Fruit fly (Drosophila melanogaster) whole organism, prepupa: ENCODE results near the gene CG15539.

Source experiments
- Blimp-1 ChIP-seq: fragments of 200-800 bp; sonication (Bioruptor generic); optimal IDR thresholded peaks from 3 replicates; lab custom pipeline; 2017; ENCODE audit warnings: missing biosample characterization, missing genetic modification characterization, mild to moderate bottlenecking, moderate library complexity, missing genetic modification reagents
- CG10631 ChIP-seq: fragments of 200-800 bp; sonication (Bioruptor generic); optimal IDR thresholded peaks from 2 replicates; lab custom pipeline; 2016; ENCODE audit warnings: missing biosample characterization, missing genetic modification characterization
- CG11762 ChIP-seq: fragments of 200-800 bp; sonication (Bioruptor generic); optimal IDR thresholded peaks from 3 replicates; lab custom pipeline; 2016; ENCODE audit warnings: missing biosample characterization, missing genetic modification characterization; ENCODE audit not compliant: insufficient read depth
- CG15336 ChIP-seq: fragments of 200-800 bp; sonication (Bioruptor generic); IDR thresholded peaks from 2 replicates; pipeline ENCODE4 v1.3.6; 2022; ENCODE audit warnings: missing biosample characterization, missing genetic modification characterization
- CG3032 ChIP-seq: fragments of 200-800 bp; optimal IDR thresholded peaks from 2 replicates; lab custom pipeline; 2019; ENCODE audit warnings: missing biosample characterization, mild to moderate bottlenecking, missing genetic modification characterization, moderate library complexity
- CG32006 ChIP-seq: fragments of 200-800 bp; sonication (Bioruptor generic); optimal IDR thresholded peaks from 3 replicates; lab custom pipeline; 2017; ENCODE audit warnings: missing biosample characterization, mild to moderate bottlenecking, missing genetic modification characterization
- CG34406 ChIP-seq: fragments of 200-800 bp; sonication (Bioruptor generic); optimal IDR thresholded peaks from 3 replicates; lab custom pipeline; 2016; ENCODE audit warnings: missing biosample characterization, missing genetic modification characterization
- CG3919 ChIP-seq: fragments of 200-800 bp; sonication (Bioruptor generic); optimal IDR thresholded peaks from 3 replicates; lab custom pipeline; 2016; ENCODE audit warnings: missing biosample characterization, missing genetic modification characterization
- CG6854 ChIP-seq: fragments of 200-800 bp; sonication (Bioruptor generic); optimal IDR thresholded peaks from 2 replicates; lab custom pipeline; 2017; ENCODE audit warnings: missing biosample characterization, mild to moderate bottlenecking, missing genetic modification characterization
- CG8119 ChIP-seq: fragments of 200-800 bp; sonication (Bioruptor generic); IDR thresholded peaks from 3 replicates; pipeline ENCODE4 v1.3.6; 2022; ENCODE audit warnings: missing biosample characterization, missing genetic modification characterization
- CG8319 ChIP-seq: fragments of 200-800 bp; sonication (Bioruptor generic); optimal IDR thresholded peaks from 3 replicates; lab custom pipeline; 2016; ENCODE audit warnings: missing biosample characterization, missing genetic modification characterization
- Eip78C ChIP-seq: fragments of 200-800 bp; sonication (Bioruptor generic); peaks from one replicate; lab custom pipeline; 2016; ENCODE audit warnings: missing biosample characterization, missing genetic modification characterization
- Ets96B ChIP-seq: fragments of 200-800 bp; optimal IDR thresholded peaks from 2 replicates; lab custom pipeline; 2019; ENCODE audit warnings: missing biosample characterization, mild to moderate bottlenecking, missing genetic modification characterization, moderate library complexity
- Hr4 ChIP-seq: fragments of 200-800 bp; sonication (Bioruptor generic); optimal IDR thresholded peaks from 3 replicates; lab custom pipeline; 2016; ENCODE audit warnings: missing biosample characterization, missing genetic modification characterization
- OdsH ChIP-seq: fragments of 200-800 bp; sonication (Bioruptor generic); optimal IDR thresholded peaks from 3 replicates; lab custom pipeline; 2016; ENCODE audit warnings: missing biosample characterization, missing genetic modification characterization
- achi ChIP-seq: fragments of 200-800 bp; sonication (Bioruptor generic); optimal IDR thresholded peaks from 3 replicates; lab custom pipeline; 2016; ENCODE audit warnings: missing biosample characterization, missing genetic modification characterization
- acj6 ChIP-seq: fragments of 200-800 bp; sonication (Bioruptor generic); optimal IDR thresholded peaks from 3 replicates; lab custom pipeline; 2016; ENCODE audit warnings: missing biosample characterization, missing genetic modification characterization
- cyc ChIP-seq: fragments of 200-800 bp; sonication (Bioruptor generic); optimal IDR thresholded peaks from 3 replicates; lab custom pipeline; 2016; ENCODE audit warnings: missing biosample characterization, missing genetic modification characterization
- eg ChIP-seq: fragments of 200-800 bp; sonication (Bioruptor generic); IDR thresholded peaks from 3 replicates; pipeline ENCODE4 v1.3.6; 2022; ENCODE audit warnings: missing biosample characterization, missing genetic modification characterization
- fd59A ChIP-seq: fragments of 200-800 bp; sonication (Bioruptor generic); optimal IDR thresholded peaks from 2 replicates; lab custom pipeline; 2017; ENCODE audit warnings: missing biosample characterization, mild to moderate bottlenecking, missing genetic modification characterization, missing genetic modification reagents
- fkh ChIP-seq: fragments of 200-800 bp; sonication (Bioruptor generic); optimal IDR thresholded peaks from 3 replicates; lab custom pipeline; 2017; ENCODE audit warnings: missing biosample characterization, mild to moderate bottlenecking, missing genetic modification characterization, moderate library complexity
- lz ChIP-seq: fragments of 200-800 bp; sonication (Bioruptor generic); optimal IDR thresholded peaks from 3 replicates; lab custom pipeline; 2016; ENCODE audit warnings: missing biosample characterization, missing genetic modification characterization
- pdm3 ChIP-seq: fragments of 200-800 bp; sonication (Bioruptor generic); optimal IDR thresholded peaks from 3 replicates; lab custom pipeline; 2016; ENCODE audit warnings: missing biosample characterization, missing genetic modification characterization
- salr ChIP-seq, 2 experiments: fragments of 200-800 bp; sonication (Bioruptor generic); optimal IDR thresholded peaks; 3 replicates each; lab custom pipeline; 2016 to 2018; ENCODE audit warnings: missing biosample characterization in 2 of 2, missing genetic modification characterization in 2 of 2, mild to moderate bottlenecking in 1 of 2
- svp ChIP-seq: fragments of 200-800 bp; sonication (Bioruptor generic); peaks from one replicate; lab custom pipeline; 2016; ENCODE audit warnings: missing biosample characterization, missing genetic modification characterization

The CG15539 gene

DNA sequence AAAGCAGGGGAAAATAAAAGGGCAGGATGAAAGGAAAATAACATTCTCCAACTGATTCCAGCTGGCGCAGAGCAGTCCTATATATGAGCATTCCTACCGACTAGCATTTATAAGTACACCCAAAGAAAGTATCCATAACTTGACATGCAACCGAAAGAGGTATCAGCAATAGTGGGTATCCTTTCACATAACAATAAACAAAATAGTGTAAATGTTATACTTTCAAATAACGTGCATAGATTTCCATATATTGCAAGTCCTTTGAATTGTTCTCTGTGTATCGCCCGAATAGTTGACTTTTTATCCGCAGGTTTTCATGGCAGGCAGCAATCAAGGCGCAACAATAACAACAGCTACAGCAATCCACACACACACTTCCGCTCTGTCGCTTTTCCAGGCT lies 44.3 kb downstream of the CG15539 start:
- TF ChIP-seq CG34406 (GFP tag; lab: Kevin White, UChicago) (no peak), CG32006 (GFP tag; lab: Kevin White, UChicago) (peak; percentile 39), CG15336 (peak; percentile 24; the same call in 1 of the 2 replicates), CG11762 (GFP tag; lab: Kevin White, UChicago) (no peak), CG10631 (GFP tag; lab: Kevin White, UChicago) (peak; percentile 26), eg (GFP tag; lab: Robert Waterston, UW) (no peak), CG6854 (GFP tag; lab: Kevin White, UChicago) (no peak), Ets96B (tag; lab: Kevin White, UChicago) (no peak), salr (GFP tag; optimal IDR thresholded peaks at IDR 0.05; lab: Kevin White, UChicago) (peak in 1 of 2 experiments; percentile 8), CG3919 (GFP tag; lab: Kevin White, UChicago) (peak; percentile 2), Eip78C (GFP tag; lab: Kevin White, UChicago) (peak; percentile 41), Hr4 (peak; percentile 31), CG8119 (GFP tag; lab: Robert Waterston, UW) (no peak), OdsH (peak; percentile 11)
- TF ChIP-seq, all 60 proteins: peak for 8

dm6 chr3R:30552548-30552947 lies 46.8 kb downstream of the CG15539 start:
- no peak for TF ChIP-seq svp (GFP tag; lab: Kevin White, UChicago)
- no peak for TF ChIP-seq CG10631 (GFP tag; lab: Kevin White, UChicago)
- no peak for TF ChIP-seq Blimp-1 (GFP tag; lab: Kevin White, UChicago)
- TF ChIP-seq achi (GFP tag; lab: Kevin White, UChicago) = no peak
- TF ChIP-seq lz (GFP tag; lab: Kevin White, UChicago) = no peak
- TF ChIP-seq CG8319 = no peak
- no peak for TF ChIP-seq Hr4
- no peak for TF ChIP-seq CG3032 (tag; lab: Kevin White, UChicago)
- no peak for TF ChIP-seq acj6 (GFP tag; lab: Kevin White, UChicago)
- TF ChIP-seq CG11762 (GFP tag; lab: Kevin White, UChicago) = no peak
- no peak for TF ChIP-seq fkh (GFP tag; lab: Kevin White, UChicago)
- no peak for TF ChIP-seq Ets96B (tag; lab: Kevin White, UChicago)
- no peak for TF ChIP-seq pdm3 (GFP tag; lab: Kevin White, UChicago)
- no peak for TF ChIP-seq fd59A
- TF ChIP-seq CG15336 = no peak
- no peak for TF ChIP-seq CG32006 (GFP tag; lab: Kevin White, UChicago)
- no peak for TF ChIP-seq cyc (GFP tag; lab: Kevin White, UChicago)
